Worm (Caenorhabditis elegans) whole organism, L4 larva: ENCODE measurements around the gene icap-1.
A peak's percentile ranks its signal among the peaks of the same experiment; 100 is the strongest.

Source experiments
- F10B5.3 ChIP-seq: sonication (generic microtip); optimal IDR thresholded peaks from 2 replicates; lab custom pipeline; 2016; ENCODE audit warnings: mild to moderate bottlenecking, missing genetic modification characterization, missing compliant biosample characterization
- F26F4.8 ChIP-seq: fragments of 200-800 bp; sonication (Bioruptor generic); conservative IDR thresholded peaks from 2 replicates; pipeline ENCODE4 v1.3.6; 2022; ENCODE audit warnings: missing genetic modification characterization, missing compliant biosample characterization
- F37D6.2 ChIP-seq: sonication (generic microtip); optimal IDR thresholded peaks from 2 replicates; lab custom pipeline; 2016; ENCODE audit warnings: mild to moderate bottlenecking, missing genetic modification characterization, missing compliant biosample characterization
- T20F7.1 ChIP-seq: fragments of 200-800 bp; sonication (Bioruptor generic); optimal IDR thresholded peaks from 2 replicates; lab custom pipeline; 2018; ENCODE audit warnings: mild to moderate bottlenecking, missing genetic modification characterization, missing compliant biosample characterization
- Y48G9A.11 ChIP-seq: fragments of 200-800 bp; sonication (Bioruptor generic); IDR thresholded peaks from 2 replicates; pipeline ENCODE4 v1.3.6; 2022; ENCODE audit warnings: missing genetic modification reagents, missing genetic modification characterization, missing compliant biosample characterization
- Y5F2A.4 ChIP-seq: fragments of 200-800 bp; sonication (Bioruptor generic); optimal IDR thresholded peaks from 2 replicates; lab custom pipeline; 2018; ENCODE audit warnings: mild to moderate bottlenecking, missing genetic modification characterization, missing compliant biosample characterization
- Y75B8A.6 ChIP-seq: fragments of 200-800 bp; sonication (Bioruptor generic); IDR thresholded peaks from 2 replicates; pipeline ENCODE4 v1.3.6; 2022; ENCODE audit warnings: missing genetic modification reagents, missing genetic modification characterization, missing compliant biosample characterization
- ZK546.5 ChIP-seq, 2 experiments: sonication (generic microtip); optimal IDR thresholded peaks; 2 replicates each; lab custom pipeline; 2017; ENCODE audit warnings: missing biosample characterization in 2 of 2, missing genetic modification characterization in 2 of 2
- ceh-28 ChIP-seq: fragments of 150-350 bp; optimal IDR thresholded peaks from 2 replicates; lab custom pipeline; 2014; ENCODE audit warnings: missing biosample characterization, missing genetic modification reagents, missing genetic modification characterization
- ceh-82 ChIP-seq: sonication (generic microtip); optimal IDR thresholded peaks from 2 replicates; lab custom pipeline; 2017; ENCODE audit warnings: missing biosample characterization, missing genetic modification characterization
- ces-1 ChIP-seq: fragments of 150-350 bp; sonication (generic microtip); optimal IDR thresholded peaks from 4 replicates; lab custom pipeline; 2014; ENCODE audit warnings: missing biosample characterization, missing genetic modification reagents, missing genetic modification characterization
- cey-2 ChIP-seq: sonication (generic microtip); optimal IDR thresholded peaks from 3 replicates; lab custom pipeline; 2017; ENCODE audit warnings: missing genetic modification characterization, mild to moderate bottlenecking, missing compliant biosample characterization, antibody characterized with exemption, borderline replicate concordance; ENCODE audit not compliant: insufficient read depth
- ctbp-1 ChIP-seq: fragments of 200-800 bp; sonication (Bioruptor generic); IDR thresholded peaks from 2 replicates; pipeline ENCODE4 v1.3.6; 2022; ENCODE audit warnings: missing genetic modification reagents, missing genetic modification characterization, missing compliant biosample characterization
- daf-12 ChIP-seq: fragments of 150-350 bp; optimal IDR thresholded peaks from 2 replicates; lab custom pipeline; 2014; ENCODE audit warnings: missing biosample characterization, missing genetic modification reagents, missing genetic modification characterization
- daf-16 ChIP-seq, 3 experiments: sonication (generic microtip); optimal IDR thresholded peaks; 2 replicates each; lab custom pipeline; 2016 to 2017; ENCODE audit warnings: missing genetic modification characterization in 3 of 3, missing genetic modification reagents in 3 of 3, mild to moderate bottlenecking in 2 of 3, missing compliant biosample characterization in 2 of 3, missing biosample characterization in 1 of 3, moderate library complexity in 1 of 3
- daf-19 ChIP-seq: fragments of 200-800 bp; sonication (Bioruptor generic); conservative IDR thresholded peaks from 2 replicates; pipeline ENCODE4 v1.3.6; 2022; ENCODE audit warnings: missing genetic modification characterization, missing compliant biosample characterization
- daf-8 ChIP-seq: fragments of 200-800 bp; sonication (Bioruptor generic); IDR thresholded peaks from 2 replicates; pipeline ENCODE4 v1.3.6; 2022; ENCODE audit warnings: missing genetic modification characterization, missing compliant biosample characterization
- dmd-8 ChIP-seq: fragments of 200-800 bp; sonication (Bioruptor generic); IDR thresholded peaks from 2 replicates; pipeline ENCODE4 v1.3.6; 2022; ENCODE audit warnings: missing genetic modification characterization, missing compliant biosample characterization
- gei-8 ChIP-seq: fragments of 200-800 bp; sonication (Bioruptor generic); optimal IDR thresholded peaks from 2 replicates; lab custom pipeline; 2018; ENCODE audit warnings: mild to moderate bottlenecking, missing genetic modification characterization, missing compliant biosample characterization
- lin-13 ChIP-seq: fragments of 150-350 bp; optimal IDR thresholded peaks from 2 replicates; lab custom pipeline; 2014; ENCODE audit warnings: missing biosample characterization, missing genetic modification reagents, missing genetic modification characterization
- lin-29 ChIP-seq: fragments of 200-800 bp; sonication (Bioruptor generic); IDR thresholded peaks from 2 replicates; pipeline ENCODE4 v1.3.6; 2022; ENCODE audit warnings: missing genetic modification reagents, missing genetic modification characterization, missing compliant biosample characterization
- lin-38 ChIP-seq: fragments of 200-800 bp; sonication (Bioruptor generic); IDR thresholded peaks from 2 replicates; pipeline ENCODE4 v1.3.6; 2022; ENCODE audit warnings: missing genetic modification reagents, missing genetic modification characterization, missing compliant biosample characterization
- lsy-2 ChIP-seq, 2 experiments: fragments of 150-350 bp in 1 of 2; sonication (generic microtip) in 1 of 2; optimal IDR thresholded peaks; 2 replicates each; lab custom pipeline; 2014 to 2017; ENCODE audit warnings: missing biosample characterization in 2 of 2, missing genetic modification characterization in 2 of 2
- madf-9 ChIP-seq: fragments of 200-800 bp; sonication (Bioruptor generic); conservative IDR thresholded peaks from 2 replicates; pipeline ENCODE4 v1.3.6; 2022; ENCODE audit warnings: missing genetic modification reagents, missing genetic modification characterization, missing compliant biosample characterization
- mdt-29 ChIP-seq: fragments of 200-800 bp; sonication (Bioruptor generic); IDR thresholded peaks from 2 replicates; pipeline ENCODE4 v1.3.6; 2022; ENCODE audit warnings: missing genetic modification reagents, missing genetic modification characterization, missing compliant biosample characterization
- mep-1 ChIP-seq: fragments of 150-350 bp; sonication (generic microtip); optimal IDR thresholded peaks from 3 replicates; lab custom pipeline; 2014; ENCODE audit warnings: missing biosample characterization, missing genetic modification characterization
- mes-2 ChIP-seq: sonication (generic microtip); optimal IDR thresholded peaks from 2 replicates; lab custom pipeline; 2016; ENCODE audit warnings: missing genotype, mild to moderate bottlenecking, missing genetic modification characterization, missing compliant biosample characterization; ENCODE audit not compliant: poor library complexity, severe bottlenecking
- mxl-2 ChIP-seq: fragments of 200-800 bp; sonication (Bioruptor generic); conservative IDR thresholded peaks from 2 replicates; pipeline ENCODE4 v1.3.6; 2022; ENCODE audit warnings: missing genetic modification reagents, missing genetic modification characterization, missing compliant biosample characterization
- nhr-111 ChIP-seq: fragments of 200-800 bp; sonication (Bioruptor generic); optimal IDR thresholded peaks from 2 replicates; lab custom pipeline; 2018; ENCODE audit warnings: mild to moderate bottlenecking, missing genetic modification characterization, missing compliant biosample characterization
- nhr-237 ChIP-seq: sonication (generic microtip); optimal IDR thresholded peaks from 2 replicates; lab custom pipeline; 2017; ENCODE audit warnings: missing biosample characterization, missing genetic modification characterization
- nhr-25 ChIP-seq: sonication (generic microtip); optimal IDR thresholded peaks from 2 replicates; lab custom pipeline; 2017; ENCODE audit warnings: missing genetic modification characterization, mild to moderate bottlenecking, missing compliant biosample characterization, antibody characterized with exemption, moderate library complexity, borderline replicate concordance; ENCODE audit not compliant: insufficient read depth
- nhr-28 ChIP-seq: fragments of 150-350 bp; optimal IDR thresholded peaks from 2 replicates; lab custom pipeline; 2014; ENCODE audit warnings: missing biosample characterization, missing genetic modification characterization
- nhr-41 ChIP-seq: fragments of 200-800 bp; sonication (Bioruptor generic); IDR thresholded peaks from 2 replicates; pipeline ENCODE4 v1.3.6; 2022; ENCODE audit warnings: missing genetic modification reagents, missing genetic modification characterization, missing compliant biosample characterization
- nhr-42 ChIP-seq: fragments of 200-800 bp; sonication (Bioruptor generic); IDR thresholded peaks from 2 replicates; pipeline ENCODE4 v1.3.6; 2022; ENCODE audit warnings: missing genetic modification characterization, missing compliant biosample characterization
- nhr-76 ChIP-seq: fragments of 150-350 bp; optimal IDR thresholded peaks from 2 replicates; lab custom pipeline; 2014; ENCODE audit warnings: missing biosample characterization, missing genetic modification characterization
- pha-4 ChIP-seq, 2 experiments: fragments of 150-350 bp in 1 of 2; fragments of 200-800 bp in 1 of 2; sonication (Bioruptor generic) in 1 of 2; IDR thresholded peaks in 1 of 2; optimal IDR thresholded peaks in 1 of 2; 2 replicates each; pipeline versions ENCODE4 v1.3.6 to Lab custom; 2014 to 2022; ENCODE audit warnings: missing genetic modification characterization in 2 of 2, missing genetic modification reagents in 2 of 2, missing biosample characterization in 1 of 2, missing compliant biosample characterization in 1 of 2
- php-3 ChIP-seq: fragments of 200-800 bp; sonication (Bioruptor generic); IDR thresholded peaks from 2 replicates; pipeline ENCODE4 v1.3.6; 2022; ENCODE audit warnings: missing genetic modification reagents, missing genetic modification characterization, missing compliant biosample characterization
- pqm-1 ChIP-seq: sonication (generic microtip); optimal IDR thresholded peaks from 2 replicates; lab custom pipeline; 2017; ENCODE audit warnings: missing biosample characterization, missing genetic modification characterization
- sdz-12 ChIP-seq: fragments of 200-800 bp; sonication (Bioruptor generic); optimal IDR thresholded peaks from 2 replicates; lab custom pipeline; 2018; ENCODE audit warnings: mild to moderate bottlenecking, missing genetic modification characterization, missing compliant biosample characterization
- skn-1 ChIP-seq: fragments of 150-350 bp; optimal IDR thresholded peaks from 2 replicates; lab custom pipeline; 2014; ENCODE audit warnings: missing biosample characterization, missing genetic modification characterization
- snpc-4 ChIP-seq: fragments of 150-350 bp; optimal IDR thresholded peaks from 2 replicates; lab custom pipeline; 2014; ENCODE audit warnings: missing biosample characterization, missing genetic modification characterization
- spr-3 ChIP-seq: fragments of 200-800 bp; sonication (Bioruptor generic); optimal IDR thresholded peaks from 2 replicates; lab custom pipeline; 2018; ENCODE audit warnings: mild to moderate bottlenecking, missing genetic modification characterization, missing compliant biosample characterization
- tra-1 ChIP-seq: fragments of 200-800 bp; sonication (Bioruptor generic); IDR thresholded peaks from 2 replicates; pipeline ENCODE4 v1.3.6; 2022; ENCODE audit warnings: missing genetic modification reagents, missing genetic modification characterization, missing compliant biosample characterization
- unc-62 ChIP-seq, 3 experiments: fragments of 150-350 bp in 1 of 3; sonication (generic microtip); optimal IDR thresholded peaks in 2 of 3; peaks in 1 of 3; 1 replicate in 1 of 3; 2 replicates in 2 of 3; lab custom pipeline; 2014 to 2017; ENCODE audit warnings: missing biosample characterization in 3 of 3, missing genetic modification characterization in 3 of 3, missing genetic modification reagents in 3 of 3, missing genotype in 1 of 3
- zag-1 ChIP-seq: fragments of 150-350 bp; optimal IDR thresholded peaks from 2 replicates; lab custom pipeline; 2014; ENCODE audit warnings: missing biosample characterization, missing genetic modification characterization
- zfp-2 ChIP-seq: sonication (generic microtip); optimal IDR thresholded peaks from 2 replicates; lab custom pipeline; 2016; ENCODE audit warnings: mild to moderate bottlenecking, missing genetic modification characterization, missing compliant biosample characterization
- zfp-3 ChIP-seq: fragments of 200-800 bp; sonication (Bioruptor generic); conservative IDR thresholded peaks from 2 replicates; pipeline ENCODE4 v1.3.6; 2022; ENCODE audit warnings: missing genetic modification reagents, missing genetic modification characterization, missing compliant biosample characterization
- zip-11 ChIP-seq: fragments of 200-800 bp; sonication (Bioruptor generic); IDR thresholded peaks from 2 replicates; pipeline ENCODE4 v1.3.6; 2022; ENCODE audit warnings: missing genetic modification characterization, missing compliant biosample characterization
- zip-2 ChIP-seq: fragments of 150-350 bp; optimal IDR thresholded peaks from 2 replicates; lab custom pipeline; 2014; ENCODE audit warnings: missing biosample characterization, missing genetic modification characterization
- ztf-7 ChIP-seq: fragments of 150-350 bp; optimal IDR thresholded peaks from 2 replicates; lab custom pipeline; 2014; ENCODE audit warnings: missing biosample characterization, missing genetic modification characterization

icap-1 gene

ce11 chrIV:13777480-13777879 is 9.3 kb downstream of the icap-1 start, which contains the start of gene rpl-18:
Gene rpl-18 (plus strand): TSS chrIV:13777865.
- TF ChIP-seq ztf-7 (tag; lab: Kevin White, UChicago) (peak; percentile 84), mdt-29 (no peak), nhr-76 (tag; lab: Kevin White, UChicago) (no peak), ces-1 (no peak), sdz-12 (GFP tag; lab: Kevin White, UChicago) (no peak), lin-38 (GFP tag; lab: Robert Waterston, UW) (peak; percentile 57), Y48G9A.11 (GFP tag; lab: Robert Waterston, UW) (peak; percentile 95), skn-1 (tag; lab: Kevin White, UChicago) (no peak), zag-1 (tag; lab: Kevin White, UChicago) (no peak), pqm-1 (tag; lab: Kevin White, UChicago) (no peak), ceh-28 (tag; lab: Kevin White, UChicago) (no peak), lin-13 (GFP tag; lab: Kevin White, UChicago) (peak; percentile 72), mep-1 (tag; lab: Kevin White, UChicago) (peak; percentile 57), snpc-4 (tag; lab: Kevin White, UChicago) (no peak), lin-29 (no peak), nhr-42 (GFP tag; lab: Robert Waterston, UW) (no peak), nhr-28 (tag; lab: Kevin White, UChicago) (no peak), daf-19 (no peak), T20F7.1 (peak; percentile 98), mxl-2 (GFP tag; lab: Robert Waterston, UW) (no peak), tra-1 (GFP tag; lab: Robert Waterston, UW) (no peak), nhr-237 (tag; lab: Kevin White, UChicago) (no peak), Y75B8A.6 (no peak), pha-4 (GFP tag; IDR thresholded peaks at IDR 0.05; lab: Robert Waterston, UW) (no peak), pha-4 (tag; optimal IDR thresholded peaks at IDR 0.05; lab: Kevin White, UChicago) (no peak), ctbp-1 (GFP tag; lab: Robert Waterston, UW) (no peak), daf-16 (GFP tag; optimal IDR thresholded peaks at IDR 0.05; lab: Kevin White, UChicago) (no peak), daf-16 (tag; optimal IDR thresholded peaks at IDR 0.05; lab: Kevin White, UChicago) (peak; percentile 49), cey-2 (tag; lab: Kevin White, UChicago) (no peak), ZK546.5 (tag; optimal IDR thresholded peaks at IDR 0.05; lab: Kevin White, UChicago) (no peak), dmd-8 (GFP tag; lab: Robert Waterston, UW) (no peak), nhr-25 (tag; lab: Kevin White, UChicago) (no peak), Y5F2A.4 (GFP tag; lab: Kevin White, UChicago) (no peak), zfp-3 (no peak), ceh-82 (tag; lab: Kevin White, UChicago) (no peak), daf-12 (no peak), gei-8 (GFP tag; lab: Kevin White, UChicago) (no peak), F26F4.8 (no peak), F10B5.3 (no peak), zip-11 (GFP tag; lab: Robert Waterston, UW) (no peak), lsy-2 (tag; optimal IDR thresholded peaks at IDR 0.05; lab: Kevin White, UChicago) (peak in 1 of 2 experiments; percentile 92), zip-2 (tag; lab: Kevin White, UChicago) (no peak), php-3 (no peak), zfp-2 (tag; lab: Kevin White, UChicago) (no peak), F37D6.2 (no peak), madf-9 (GFP tag; lab: Robert Waterston, UW) (no peak), nhr-111 (GFP tag; lab: Kevin White, UChicago) (no peak), mes-2 (tag; lab: Kevin White, UChicago) (peak; percentile 86), unc-62 (GFP tag; optimal IDR thresholded peaks at IDR 0.05 in 1 of 2; lab: Kevin White, UChicago) (no peak), unc-62 (tag; optimal IDR thresholded peaks at IDR 0.05; lab: Kevin White, UChicago) (no peak), spr-3 (GFP tag; lab: Kevin White, UChicago) (no peak), nhr-41 (GFP tag; lab: Robert Waterston, UW) (no peak), daf-8 (GFP tag; lab: Robert Waterston, UW) (no peak)
